Fruit fly (Drosophila melanogaster) whole organism, adult: ENCODE results near the gene CG8097.

Experiments used
- CG11617 ChIP-seq: fragments of 200-800 bp; sonication (Bioruptor generic); optimal IDR thresholded peaks from 2 replicates; lab custom pipeline; 2017; ENCODE audit warnings: mild to moderate bottlenecking, missing biosample characterization, missing genetic modification reagents, missing genetic modification characterization
- CG12768 ChIP-seq: fragments of 200-800 bp; sonication (Bioruptor generic); optimal IDR thresholded peaks from 2 replicates; lab custom pipeline; 2017; ENCODE audit warnings: missing biosample characterization, missing genetic modification characterization, mild to moderate bottlenecking, moderate library complexity, missing genetic modification reagents
- CG14711 ChIP-seq: fragments of 200-800 bp; sonication (Bioruptor generic); optimal IDR thresholded peaks from 2 replicates; lab custom pipeline; 2018; ENCODE audit warnings: missing biosample characterization, mild to moderate bottlenecking, missing genetic modification characterization, moderate library complexity
- CG1620 ChIP-seq: fragments of 200-800 bp; sonication (Bioruptor generic); optimal IDR thresholded peaks from 2 replicates; lab custom pipeline; 2016; ENCODE audit warnings: missing biosample characterization, missing genetic modification characterization
- CG33017 ChIP-seq: fragments of 200-800 bp; sonication (Bioruptor generic); optimal IDR thresholded peaks from 2 replicates; lab custom pipeline; 2018; ENCODE audit warnings: missing biosample characterization, mild to moderate bottlenecking, missing genetic modification characterization, moderate library complexity
- CG5204 ChIP-seq: fragments of 200-800 bp; sonication (Bioruptor generic); optimal IDR thresholded peaks from 2 replicates; lab custom pipeline; 2016; ENCODE audit warnings: missing biosample characterization, missing genetic modification characterization
- CG7045 ChIP-seq: fragments of 200-800 bp; sonication (Bioruptor generic); optimal IDR thresholded peaks from 2 replicates; lab custom pipeline; 2017; ENCODE audit warnings: missing biosample characterization, mild to moderate bottlenecking, missing genetic modification characterization
- CG7101 ChIP-seq: fragments of 200-800 bp; sonication (Bioruptor generic); optimal IDR thresholded peaks from 2 replicates; lab custom pipeline; 2018; ENCODE audit warnings: missing biosample characterization, mild to moderate bottlenecking, missing genetic modification characterization, moderate library complexity
- Clk ChIP-seq: fragments of 200-800 bp; sonication (Bioruptor generic); optimal IDR thresholded peaks from 2 replicates; lab custom pipeline; 2017; ENCODE audit warnings: missing biosample characterization, missing genetic modification characterization
- Crg-1 ChIP-seq: fragments of 200-800 bp; sonication (Bioruptor generic); optimal IDR thresholded peaks from 2 replicates; lab custom pipeline; 2016; ENCODE audit warnings: missing biosample characterization, missing genetic modification characterization
- Hr96 ChIP-seq: fragments of 200-800 bp; sonication (Bioruptor generic); optimal IDR thresholded peaks from 2 replicates; lab custom pipeline; 2016; ENCODE audit warnings: missing biosample characterization, missing genetic modification characterization
- Mnt ChIP-seq: fragments of 200-800 bp; sonication (Bioruptor generic); optimal IDR thresholded peaks from 2 replicates; lab custom pipeline; 2016; ENCODE audit warnings: missing biosample characterization, mild to moderate bottlenecking, missing genetic modification characterization
- bab1 ChIP-seq: fragments of 200-800 bp; sonication (Bioruptor generic); optimal IDR thresholded peaks from 3 replicates; lab custom pipeline; 2019; ENCODE audit warnings: missing biosample characterization, mild to moderate bottlenecking, missing genetic modification characterization, moderate library complexity
- cic ChIP-seq: fragments of 200-800 bp; sonication (Bioruptor generic); optimal IDR thresholded peaks from 2 replicates; lab custom pipeline; 2017; ENCODE audit warnings: missing biosample characterization, mild to moderate bottlenecking, missing genetic modification characterization, moderate library complexity
- cnc ChIP-seq, 2 experiments: fragments of >200 bp; optimal IDR thresholded peaks; 2 replicates each; lab custom pipeline; 2017
- kay ChIP-seq: fragments of 200-800 bp; sonication (Bioruptor generic); peaks from one replicate; lab custom pipeline; 2016; ENCODE audit warnings: missing biosample characterization, missing genetic modification characterization, borderline replicate concordance
- ovo ChIP-seq: fragments of 200-800 bp; sonication (Bioruptor generic); optimal IDR thresholded peaks from 2 replicates; lab custom pipeline; 2016; ENCODE audit warnings: missing biosample characterization, missing genetic modification characterization
- pad ChIP-seq: fragments of 200-800 bp; sonication (Bioruptor generic); optimal IDR thresholded peaks from 3 replicates; lab custom pipeline; 2017; ENCODE audit warnings: missing biosample characterization, missing genetic modification characterization, mild to moderate bottlenecking, moderate library complexity, missing genetic modification reagents
- tj ChIP-seq: fragments of 200-800 bp; sonication (Bioruptor generic); optimal IDR thresholded peaks from 3 replicates; lab custom pipeline; 2017; ENCODE audit warnings: missing biosample characterization, mild to moderate bottlenecking, missing genetic modification characterization, moderate library complexity
- toe ChIP-seq: fragments of 200-800 bp; sonication (Bioruptor generic); optimal IDR thresholded peaks from 2 replicates; lab custom pipeline; 2016; ENCODE audit warnings: missing biosample characterization, missing genetic modification characterization

Gene CG8097

DNA sequence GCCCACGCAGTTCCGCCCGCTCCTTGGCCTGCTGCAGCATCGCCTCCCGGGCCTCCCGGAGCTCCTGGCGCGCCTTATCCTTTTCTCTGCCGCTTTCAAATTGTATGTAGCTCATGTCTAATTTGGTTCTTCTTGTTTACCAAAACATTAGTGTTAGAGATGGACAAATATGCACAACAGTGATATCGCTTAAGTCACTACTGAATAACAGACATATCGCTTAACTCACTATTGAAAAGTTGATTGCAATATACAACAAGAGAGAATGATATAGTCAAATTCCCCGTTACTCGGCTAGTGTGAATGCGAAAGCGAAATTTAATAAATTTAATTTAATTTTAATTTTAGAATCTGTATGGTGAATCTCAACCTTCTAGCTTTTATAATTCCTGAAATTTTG, 8.6 kb upstream of the CG8097 start, which contains the start of gene CG9213:
TSS of gene CG9213 (minus strand) at position 152 of the 400 bp plus-strand sequence.
- TF ChIP-seq cnc (optimal IDR thresholded peaks at IDR 0.05; lab: Kevin White, UChicago) = no peak
- TF ChIP-seq CG1620 (GFP tag; lab: Kevin White, UChicago) = peak; percentile 20

DNA sequence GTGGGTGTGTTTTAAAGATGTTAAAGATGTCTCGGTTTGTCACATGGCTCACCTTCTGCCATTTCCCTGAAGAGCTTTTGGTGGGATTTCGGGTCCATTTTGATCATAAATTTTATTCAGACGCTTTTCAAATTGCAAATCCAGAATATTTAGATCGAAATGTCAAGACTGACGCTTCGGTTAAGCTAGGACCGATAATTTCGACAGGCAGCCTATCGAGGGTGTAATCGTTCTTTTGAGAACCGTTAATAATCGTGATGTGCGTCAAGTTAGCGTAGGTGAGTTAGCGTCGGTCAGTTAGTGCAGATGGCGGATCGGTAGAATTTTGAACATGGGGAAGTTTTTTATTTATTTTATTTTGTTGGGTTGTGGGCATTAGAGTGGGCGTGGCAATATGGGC, 7.4 kb upstream of the CG8097 start, which contains the start of gene CG42299:
TSS of gene CG42299 (minus strand) at position 127 of the 400 bp plus-strand sequence.
- TF ChIP-seq Clk (GFP tag; lab: Kevin White, UChicago) = no peak
- TF ChIP-seq CG11617 = no peak

DNA sequence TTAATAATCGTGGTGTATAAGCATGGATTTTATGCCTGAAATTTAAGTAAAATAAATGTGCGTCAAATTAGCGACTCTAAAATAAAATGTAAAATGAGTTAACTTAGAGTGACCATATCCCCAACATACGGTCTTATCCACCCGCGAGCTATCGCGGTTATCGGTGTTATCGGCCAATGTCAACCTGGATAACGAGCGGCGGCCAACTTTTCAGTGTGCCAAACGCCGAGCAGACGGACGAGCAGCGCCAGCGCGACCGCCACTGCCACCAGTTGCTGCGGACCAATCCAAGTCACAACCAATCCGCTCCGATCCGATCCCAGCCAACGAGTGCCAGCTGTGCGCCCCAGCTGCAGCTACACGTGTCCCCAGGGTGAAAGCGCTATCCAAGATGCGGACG, 4.9 kb upstream of the CG8097 start, which contains the start of the genes cerv and CG7872:
TSS of gene cerv (minus strand) at position 129 of the 400 bp plus-strand sequence.
TSS of gene CG7872 (plus strand) at position 163 of the 400 bp plus-strand sequence.
- TF ChIP-seq Mnt (GFP tag; lab: Kevin White, UChicago) (peak; percentile 45), bab1 (GFP tag; lab: Kevin White, UChicago) (peak; percentile 44), Clk (GFP tag; lab: Kevin White, UChicago) (no peak), CG1620 (GFP tag; lab: Kevin White, UChicago) (peak; percentile 6), Hr96 (GFP tag; lab: Kevin White, UChicago) (no peak)

DNA sequence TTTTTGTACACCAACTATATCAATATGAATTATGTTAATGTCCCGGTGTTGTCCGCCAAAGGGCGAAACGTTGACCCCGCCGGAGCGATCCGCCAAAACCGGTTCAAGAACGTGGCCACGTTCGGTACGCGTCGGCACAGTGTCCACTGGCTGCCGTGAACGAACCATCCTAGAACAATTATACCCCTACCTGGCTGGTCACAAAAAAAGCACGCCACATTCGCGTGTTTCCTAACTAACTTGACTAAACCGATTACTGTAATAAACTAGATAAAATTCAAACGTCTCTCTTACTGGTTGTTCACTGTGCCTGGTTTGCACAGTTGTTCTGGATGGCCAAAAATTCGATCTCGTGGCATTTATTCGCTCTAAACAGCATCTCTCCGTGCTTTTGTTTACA, 3.4 kb upstream of the CG8097 start:
- TF ChIP-seq CG7101 (tag; lab: Kevin White, UChicago) (peak; percentile 52), CG7045 (GFP tag; lab: Kevin White, UChicago) (no peak), bab1 (GFP tag; lab: Kevin White, UChicago) (peak; percentile 86), Clk (GFP tag; lab: Kevin White, UChicago) (no peak), CG14711 (tag; lab: Kevin White, UChicago) (peak; percentile 58)

DNA sequence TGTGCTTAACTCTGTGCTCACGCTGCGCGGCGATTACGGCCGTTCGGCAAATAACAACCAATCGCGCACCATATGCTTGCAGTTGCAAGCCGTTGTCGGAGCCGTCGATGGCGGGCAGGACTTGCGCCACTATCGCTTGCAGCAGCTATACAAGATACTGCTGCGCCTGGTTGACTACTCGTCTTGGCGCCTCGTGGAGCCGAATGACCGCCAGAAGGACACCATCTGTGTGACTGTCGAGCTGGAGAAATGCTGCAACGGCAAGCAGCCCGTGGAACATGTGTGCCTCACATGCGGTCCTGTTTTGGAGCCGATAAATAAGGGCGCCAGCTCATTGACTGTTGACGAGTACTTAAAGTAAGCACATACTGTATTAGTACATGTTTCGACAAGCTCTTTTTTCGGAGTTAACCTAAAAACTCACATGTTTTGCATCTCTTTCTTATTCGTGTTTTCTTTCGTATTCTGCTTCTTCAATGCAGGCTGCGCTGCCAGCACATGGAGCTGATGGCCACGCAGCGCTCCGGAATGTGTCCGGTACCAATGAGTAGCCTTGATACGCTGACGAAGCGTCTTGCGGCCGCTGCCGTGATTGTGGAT, 983 bp downstream of the CG8097 start:
- TF ChIP-seq CG14711 (tag; lab: Kevin White, UChicago) = no peak
- no peak for TF ChIP-seq CG12768 (GFP tag; lab: Kevin White, UChicago)
- no peak for TF ChIP-seq CG5204 (GFP tag; lab: Kevin White, UChicago)
- peak; percentile 10 for TF ChIP-seq tj
- TF ChIP-seq CG1620 (GFP tag; lab: Kevin White, UChicago) = no peak
- TF ChIP-seq Hr96 (GFP tag; lab: Kevin White, UChicago) = no peak
- TF ChIP-seq toe = no peak
- no peak for TF ChIP-seq pad (GFP tag; lab: Kevin White, UChicago)

DNA sequence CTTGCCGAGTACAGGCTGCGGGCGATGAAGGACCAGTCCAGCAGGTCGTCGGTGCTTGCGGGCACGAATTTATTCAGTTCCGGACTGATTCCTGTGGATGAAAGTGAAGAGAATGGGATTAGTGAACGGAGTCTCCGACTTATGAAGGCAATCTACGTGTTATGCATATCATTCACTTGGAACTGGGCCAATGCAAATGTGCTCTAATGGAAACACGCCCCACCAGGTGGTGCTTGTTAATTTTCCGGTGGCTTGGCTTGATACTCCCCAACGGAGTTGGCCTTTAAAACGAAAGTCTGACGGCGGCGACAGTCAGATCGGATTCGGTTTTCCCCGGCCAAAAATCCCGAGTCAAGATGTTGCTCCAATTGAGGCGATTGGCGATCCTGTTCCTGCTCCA, 4.5 kb downstream of the CG8097 start, which contains the start of gene Alp11:
TSS of gene Alp11 (plus strand) at position 301 of the 400 bp plus-strand sequence.
- no peak for TF ChIP-seq CG14711 (tag; lab: Kevin White, UChicago)
- no peak for TF ChIP-seq bab1 (GFP tag; lab: Kevin White, UChicago)
- TF ChIP-seq CG7045 (GFP tag; lab: Kevin White, UChicago) = no peak
- no peak for TF ChIP-seq CG12768 (GFP tag; lab: Kevin White, UChicago)
- TF ChIP-seq pad (GFP tag; lab: Kevin White, UChicago) = no peak
- TF ChIP-seq CG7101 (tag; lab: Kevin White, UChicago) = no peak
- no peak for TF ChIP-seq CG11617
- TF ChIP-seq ovo (GFP tag; lab: Kevin White, UChicago) = no peak
- no peak for TF ChIP-seq cic (GFP tag; lab: Kevin White, UChicago)
- TF ChIP-seq Hr96 (GFP tag; lab: Kevin White, UChicago) = no peak
- no peak for TF ChIP-seq CG1620 (GFP tag; lab: Kevin White, UChicago)
- no peak for TF ChIP-seq CG33017 (tag; lab: Kevin White, UChicago)
- TF ChIP-seq kay (GFP tag; lab: Kevin White, UChicago) = no peak
- TF ChIP-seq Mnt (GFP tag; lab: Kevin White, UChicago) = no peak
- no peak for TF ChIP-seq Crg-1
- TF ChIP-seq tj = no peak
- TF ChIP-seq cnc (optimal IDR thresholded peaks at IDR 0.05; lab: Kevin White, UChicago) = no peak
- TF ChIP-seq CG5204 (GFP tag; lab: Kevin White, UChicago) = no peak
- no peak for TF ChIP-seq toe
- no peak for TF ChIP-seq Clk (GFP tag; lab: Kevin White, UChicago)

DNA sequence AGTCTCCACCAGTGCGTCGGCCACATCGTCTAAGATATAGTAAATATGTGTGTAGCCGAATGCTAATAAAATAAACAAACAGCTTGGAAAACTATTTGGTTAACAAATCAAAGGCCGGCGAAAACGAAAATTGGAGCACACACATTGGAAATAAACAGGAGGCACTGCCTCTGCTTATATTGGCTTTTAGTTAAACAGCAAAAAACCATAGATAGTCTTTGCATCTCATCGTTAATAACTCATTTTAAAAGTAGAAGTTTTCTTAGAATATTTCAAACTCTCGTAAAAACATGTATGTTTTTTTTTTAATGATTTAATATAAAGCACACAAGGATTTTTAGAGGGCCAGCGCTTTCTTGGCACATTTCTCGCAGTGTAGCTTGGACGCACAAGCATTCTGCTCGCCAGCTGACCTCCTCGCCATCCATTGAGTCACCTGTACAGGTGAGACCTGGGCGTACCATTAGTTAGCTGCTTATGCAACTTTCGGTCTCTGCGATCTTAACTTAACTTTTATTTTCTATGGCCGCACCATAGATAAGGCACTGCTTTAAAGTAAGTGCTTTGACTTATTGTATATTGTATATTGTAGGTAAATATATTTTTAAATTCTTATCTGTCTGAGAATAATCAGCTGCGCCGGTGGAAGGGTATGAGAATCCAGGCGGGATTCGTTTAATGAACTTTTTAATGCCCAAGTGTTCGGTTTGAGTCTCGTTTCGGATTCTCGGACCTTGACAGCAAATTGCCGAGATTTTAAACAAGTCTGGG, 8.9 kb downstream of the CG8097 start:
- TF ChIP-seq CG7101 (tag; lab: Kevin White, UChicago) (peak; percentile 3), bab1 (GFP tag; lab: Kevin White, UChicago) (no peak), Crg-1 (no peak), Clk (GFP tag; lab: Kevin White, UChicago) (no peak), pad (GFP tag; lab: Kevin White, UChicago) (no peak), CG33017 (tag; lab: Kevin White, UChicago) (no peak), toe (no peak), CG14711 (tag; lab: Kevin White, UChicago) (no peak), Hr96 (GFP tag; lab: Kevin White, UChicago) (no peak)
